Worm (Caenorhabditis elegans) whole organism, mixed stage, embryonic: Measurements from ENCODE around the gene clec-169.

Experiments
- M03D4.4 ChIP-seq: sonication (generic microtip); optimal IDR thresholded peaks from 2 replicates; lab custom pipeline; 2017; ENCODE audit warnings: mild to moderate bottlenecking, missing genetic modification characterization, missing compliant biosample characterization
- bed-3 ChIP-seq: fragments of 200-800 bp; sonication (Bioruptor generic); optimal IDR thresholded peaks from 3 replicates; lab custom pipeline; 2018; ENCODE audit warnings: mild to moderate bottlenecking, missing genetic modification characterization, moderate library complexity, missing compliant biosample characterization
- blmp-1 ChIP-seq: fragments of 150-350 bp; optimal IDR thresholded peaks from 2 replicates; lab custom pipeline; 2014; ENCODE audit warnings: missing biosample characterization, missing genetic modification characterization
- ceh-39 ChIP-seq: fragments of 150-350 bp; optimal IDR thresholded peaks from 2 replicates; lab custom pipeline; 2014; ENCODE audit warnings: missing biosample characterization, missing genetic modification characterization
- ceh-43 ChIP-seq: fragments of 200-800 bp; sonication (Bioruptor generic); optimal IDR thresholded peaks from 2 replicates; lab custom pipeline; 2018; ENCODE audit warnings: mild to moderate bottlenecking, missing genetic modification characterization, moderate library complexity, missing compliant biosample characterization
- ceh-83 ChIP-seq: fragments of 200-800 bp; sonication (Bioruptor generic); optimal IDR thresholded peaks from 2 replicates; lab custom pipeline; 2018; ENCODE audit warnings: mild to moderate bottlenecking, missing genetic modification characterization, missing compliant biosample characterization
- ces-1 ChIP-seq: fragments of 150-350 bp; optimal IDR thresholded peaks from 2 replicates; lab custom pipeline; 2014; ENCODE audit warnings: missing biosample characterization, missing genetic modification reagents, missing genetic modification characterization
- cnd-1 ChIP-seq: fragments of 200-800 bp; sonication (Bioruptor generic); optimal IDR thresholded peaks from 2 replicates; lab custom pipeline; 2018; ENCODE audit warnings: mild to moderate bottlenecking, missing genetic modification characterization, missing compliant biosample characterization
- drap-1 ChIP-seq: fragments of 200-800 bp; sonication (Bioruptor generic); optimal IDR thresholded peaks from 3 replicates; lab custom pipeline; 2018; ENCODE audit warnings: mild to moderate bottlenecking, missing genetic modification characterization, missing compliant biosample characterization
- elt-1 ChIP-seq: sonication (generic microtip); optimal IDR thresholded peaks from 2 replicates; lab custom pipeline; 2017; ENCODE audit warnings: missing genetic modification characterization, mild to moderate bottlenecking, missing compliant biosample characterization, antibody characterized with exemption, moderate library complexity, borderline replicate concordance; ENCODE audit not compliant: insufficient read depth
- elt-3 ChIP-seq: fragments of 150-350 bp; optimal IDR thresholded peaks from 2 replicates; lab custom pipeline; 2014; ENCODE audit warnings: missing biosample characterization, missing genetic modification characterization
- flh-1 ChIP-seq: fragments of 200-800 bp; sonication (Bioruptor generic); optimal IDR thresholded peaks from 2 replicates; lab custom pipeline; 2018; ENCODE audit warnings: mild to moderate bottlenecking, missing genetic modification characterization, moderate library complexity, missing compliant biosample characterization
- ham-2 ChIP-seq: fragments of 200-800 bp; sonication (Bioruptor generic); optimal IDR thresholded peaks from 2 replicates; lab custom pipeline; 2018; ENCODE audit warnings: mild to moderate bottlenecking, missing genetic modification characterization, missing compliant biosample characterization
- hlh-1 ChIP-seq: fragments of 150-350 bp; optimal IDR thresholded peaks from 2 replicates; lab custom pipeline; 2014; ENCODE audit warnings: missing biosample characterization, missing genetic modification reagents, missing genetic modification characterization
- lin-13 ChIP-seq: fragments of 150-350 bp; optimal IDR thresholded peaks from 2 replicates; lab custom pipeline; 2014; ENCODE audit warnings: missing biosample characterization, missing genetic modification characterization
- lin-32 ChIP-seq: fragments of 200-800 bp; sonication (Bioruptor generic); optimal IDR thresholded peaks from 2 replicates; lab custom pipeline; 2018; ENCODE audit warnings: mild to moderate bottlenecking, missing genetic modification characterization, missing compliant biosample characterization
- lsy-2 ChIP-seq: fragments of 150-350 bp; optimal IDR thresholded peaks from 2 replicates; lab custom pipeline; 2014; ENCODE audit warnings: missing biosample characterization, missing genetic modification characterization
- mab-5 ChIP-seq: fragments of 150-350 bp; optimal IDR thresholded peaks from 2 replicates; lab custom pipeline; 2014; ENCODE audit warnings: missing biosample characterization, missing genetic modification characterization
- mep-1 ChIP-seq: fragments of 150-350 bp; optimal IDR thresholded peaks from 2 replicates; lab custom pipeline; 2017; ENCODE audit warnings: missing biosample characterization, missing genetic modification reagents, missing genetic modification characterization, inconsistent platforms
- mls-2 ChIP-seq: sonication (generic microtip); optimal IDR thresholded peaks from 2 replicates; lab custom pipeline; 2016; ENCODE audit warnings: mild to moderate bottlenecking, missing genetic modification characterization, moderate library complexity, missing compliant biosample characterization
- nhr-12 ChIP-seq: fragments of 150-350 bp; optimal IDR thresholded peaks from 2 replicates; lab custom pipeline; 2014; ENCODE audit warnings: missing biosample characterization, missing genetic modification characterization
- nhr-2 ChIP-seq: fragments of 150-350 bp; optimal IDR thresholded peaks from 2 replicates; lab custom pipeline; 2014; ENCODE audit warnings: missing biosample characterization, missing genetic modification characterization
- nhr-28 ChIP-seq: fragments of 150-350 bp; optimal IDR thresholded peaks from 2 replicates; lab custom pipeline; 2014; ENCODE audit warnings: missing biosample characterization, missing genetic modification characterization
- nhr-76 ChIP-seq: sonication (generic microtip); optimal IDR thresholded peaks from 2 replicates; lab custom pipeline; 2017; ENCODE audit warnings: missing biosample characterization, missing genetic modification characterization
- pha-4 ChIP-seq: fragments of 150-350 bp; optimal IDR thresholded peaks from 2 replicates; lab custom pipeline; 2018; ENCODE audit warnings: missing biosample characterization, missing genetic modification reagents, missing genetic modification characterization
- sem-2 ChIP-seq: fragments of 200-800 bp; sonication (Bioruptor generic); optimal IDR thresholded peaks from 2 replicates; lab custom pipeline; 2018; ENCODE audit warnings: mild to moderate bottlenecking, missing genetic modification characterization, missing compliant biosample characterization
- snpc-4 ChIP-seq: fragments of 150-350 bp; optimal IDR thresholded peaks from 2 replicates; lab custom pipeline; 2014; ENCODE audit warnings: missing biosample characterization, missing genetic modification characterization
- sptf-1 ChIP-seq: sonication (generic microtip); optimal IDR thresholded peaks from 2 replicates; lab custom pipeline; 2017; ENCODE audit warnings: mild to moderate bottlenecking, missing genetic modification characterization, moderate library complexity, missing compliant biosample characterization
- tbx-8 ChIP-seq: fragments of 200-800 bp; sonication (Bioruptor generic); optimal IDR thresholded peaks from 2 replicates; lab custom pipeline; 2018; ENCODE audit warnings: mild to moderate bottlenecking, missing genetic modification characterization, moderate library complexity, missing compliant biosample characterization
- unc-120 ChIP-seq: sonication (generic microtip); optimal IDR thresholded peaks from 2 replicates; lab custom pipeline; 2017; ENCODE audit warnings: missing genetic modification characterization, missing compliant biosample characterization; ENCODE audit not compliant: poor library complexity, severe bottlenecking
- unc-39 ChIP-seq: fragments of 150-350 bp; optimal IDR thresholded peaks from 2 replicates; lab custom pipeline; 2014; ENCODE audit warnings: missing biosample characterization, missing genetic modification characterization
- zip-8 ChIP-seq: fragments of 150-350 bp; optimal IDR thresholded peaks from 2 replicates; lab custom pipeline; 2014; ENCODE audit warnings: missing biosample characterization, missing genetic modification characterization
- ztf-11 ChIP-seq: fragments of 150-350 bp; optimal IDR thresholded peaks from 2 replicates; lab custom pipeline; 2014; ENCODE audit warnings: missing biosample characterization, missing genetic modification characterization

Gene clec-169

DNA sequence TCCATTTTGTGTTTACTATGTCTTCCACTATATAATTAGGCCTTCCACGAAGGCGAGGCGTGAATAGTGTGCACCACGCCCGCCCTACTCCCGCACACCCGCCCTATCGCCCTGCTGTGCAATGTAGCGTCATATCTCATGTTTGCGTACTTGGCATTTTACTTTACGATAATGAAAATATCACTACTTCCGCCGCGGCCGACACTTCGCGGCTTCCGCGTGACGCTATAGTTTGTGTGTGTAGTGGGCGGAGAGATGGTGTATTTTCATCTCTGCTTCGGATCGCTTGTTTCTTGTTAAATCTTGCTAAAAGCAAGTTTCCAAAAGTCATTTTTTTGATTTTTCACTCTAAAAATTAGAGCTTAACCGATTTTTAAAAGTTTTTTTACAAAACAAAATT, 650 bp upstream of the clec-169 start:
- TF ChIP-seq ham-2 (GFP tag; lab: Kevin White, UChicago) (no peak), elt-1 (tag; lab: Kevin White, UChicago) (no peak), nhr-2 (tag; lab: Kevin White, UChicago) (no peak), unc-120 (tag; lab: Kevin White, UChicago) (no peak), mep-1 (tag; lab: Kevin White, UChicago) (no peak), lin-13 (no peak), ztf-11 (tag; lab: Kevin White, UChicago) (no peak), ceh-39 (tag; lab: Kevin White, UChicago) (no peak), pha-4 (tag; lab: Kevin White, UChicago) (no peak), lsy-2 (tag; lab: Kevin White, UChicago) (no peak), ces-1 (GFP tag; lab: Kevin White, UChicago) (no peak), unc-39 (no peak), lin-32 (GFP tag; lab: Kevin White, UChicago) (no peak), ceh-43 (GFP tag; lab: Kevin White, UChicago) (no peak)

- TF ChIP-seq pha-4 (tag; lab: Kevin White, UChicago): no peak
- no peak for TF ChIP-seq nhr-2 (tag; lab: Kevin White, UChicago)
- TF ChIP-seq hlh-1 (tag; lab: Kevin White, UChicago): no peak
- TF ChIP-seq sptf-1 (tag; lab: Kevin White, UChicago): no peak
- no peak for TF ChIP-seq elt-3 (tag; lab: Kevin White, UChicago)
- no peak for TF ChIP-seq ham-2 (GFP tag; lab: Kevin White, UChicago)
- TF ChIP-seq ceh-39 (tag; lab: Kevin White, UChicago): no peak
- TF ChIP-seq lin-13: no peak
- no peak for TF ChIP-seq M03D4.4
- TF ChIP-seq snpc-4 (tag; lab: Kevin White, UChicago): no peak
- no peak for TF ChIP-seq unc-39
- no peak for TF ChIP-seq nhr-76 (tag; lab: Kevin White, UChicago)
- TF ChIP-seq mab-5 (tag; lab: Kevin White, UChicago): no peak
- no peak for TF ChIP-seq lin-32 (GFP tag; lab: Kevin White, UChicago)
- TF ChIP-seq mls-2: no peak
- no peak for TF ChIP-seq blmp-1 (tag; lab: Kevin White, UChicago)
- no peak for TF ChIP-seq lsy-2 (tag; lab: Kevin White, UChicago)
- no peak for TF ChIP-seq flh-1
- no peak for TF ChIP-seq ceh-83 (GFP tag; lab: Kevin White, UChicago)
Observed at ce11 chrIV:1261930-1262329, 806 bp downstream of the clec-169 start.

- no peak for TF ChIP-seq snpc-4 (tag; lab: Kevin White, UChicago)
- TF ChIP-seq ces-1 (GFP tag; lab: Kevin White, UChicago): no peak
- no peak for TF ChIP-seq tbx-8 (GFP tag; lab: Kevin White, UChicago)
- no peak for TF ChIP-seq nhr-28 (tag; lab: Kevin White, UChicago)
- no peak for TF ChIP-seq sem-2 (GFP tag; lab: Kevin White, UChicago)
- TF ChIP-seq nhr-12 (tag; lab: Kevin White, UChicago): no peak
- TF ChIP-seq pha-4 (tag; lab: Kevin White, UChicago): no peak
- no peak for TF ChIP-seq unc-120 (tag; lab: Kevin White, UChicago)
- TF ChIP-seq nhr-2 (tag; lab: Kevin White, UChicago): no peak
- no peak for TF ChIP-seq elt-3 (tag; lab: Kevin White, UChicago)
- TF ChIP-seq blmp-1 (tag; lab: Kevin White, UChicago): no peak
- no peak for TF ChIP-seq bed-3 (GFP tag; lab: Kevin White, UChicago)
- TF ChIP-seq elt-1 (tag; lab: Kevin White, UChicago): no peak
- TF ChIP-seq drap-1 (GFP tag; lab: Kevin White, UChicago): no peak
- no peak for TF ChIP-seq flh-1
- TF ChIP-seq zip-8 (tag; lab: Kevin White, UChicago): no peak
- TF ChIP-seq unc-39: no peak
- TF ChIP-seq nhr-76 (tag; lab: Kevin White, UChicago): no peak
- no peak for TF ChIP-seq cnd-1 (tag; lab: Kevin White, UChicago)
Observed at ce11 chrIV:1264928-1265327, 3.8 kb downstream of the clec-169 start, which contains the start of gene F38A1.13. Gene F38A1.13, plus strand, starts transcription at chrIV:1265228.

DNA sequence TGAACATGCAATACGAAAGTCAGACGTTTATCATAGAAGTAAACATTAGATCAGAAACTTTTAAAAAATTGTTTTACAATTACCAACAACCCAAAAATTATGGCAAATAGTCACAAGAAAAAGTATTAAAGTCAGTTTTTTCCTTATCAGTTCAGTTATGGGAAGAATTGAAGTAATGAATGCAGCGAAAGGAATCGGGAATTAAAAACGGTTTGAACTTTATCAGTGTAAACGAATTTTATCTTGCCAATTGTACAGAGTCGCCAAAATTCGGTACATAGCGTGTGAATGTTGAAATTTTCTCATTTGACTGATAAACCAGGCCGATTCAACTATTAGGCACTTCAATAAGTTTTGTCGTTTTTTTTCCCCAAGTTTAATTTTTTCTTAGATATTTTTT, 5.0 kb downstream of the clec-169 start:
- no peak for TF ChIP-seq hlh-1 (tag; lab: Kevin White, UChicago)
- no peak for TF ChIP-seq lin-32 (GFP tag; lab: Kevin White, UChicago)
- no peak for TF ChIP-seq nhr-12 (tag; lab: Kevin White, UChicago)
- no peak for TF ChIP-seq unc-39
- TF ChIP-seq nhr-28 (tag; lab: Kevin White, UChicago): no peak
- no peak for TF ChIP-seq bed-3 (GFP tag; lab: Kevin White, UChicago)
- TF ChIP-seq lin-13: no peak
- no peak for TF ChIP-seq unc-120 (tag; lab: Kevin White, UChicago)
- no peak for TF ChIP-seq ceh-39 (tag; lab: Kevin White, UChicago)
- TF ChIP-seq M03D4.4: no peak
